Worm (Caenorhabditis elegans): ENCODE data around the gene Y53G8B.1.

DNA sequence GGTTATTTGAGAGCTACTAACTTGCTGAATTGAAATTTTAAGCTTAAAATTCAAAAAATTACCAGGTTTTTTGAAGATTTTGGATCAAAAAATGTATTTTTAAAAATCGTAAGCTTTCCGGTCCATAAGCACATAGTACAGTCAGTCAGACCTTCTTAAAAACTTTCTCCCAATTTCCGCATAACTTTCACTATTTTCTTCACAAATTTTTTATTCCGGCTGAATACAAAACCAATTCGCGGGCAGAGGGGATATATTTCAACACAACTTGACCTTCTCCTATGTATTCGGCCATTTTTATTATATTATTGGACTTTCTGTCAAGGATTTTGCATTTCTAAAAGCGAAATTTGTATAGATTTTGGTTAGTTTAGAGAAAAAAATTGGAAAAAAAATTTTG lies 31.4 kb downstream of the Y53G8B.1 start:
- TF ChIP-seq Y53F4B.3 (GFP tag; IDR thresholded peaks at IDR 0.05) (no peak), snpc-4 (GFP tag; optimal IDR thresholded peaks at IDR 0.05) (no peak), snpc-4 (tag; optimal IDR thresholded peaks at IDR 0.05) (no peak), ceh-79 (tag; optimal IDR thresholded peaks at IDR 0.05) (no peak), repo-1 (tag; optimal IDR thresholded peaks at IDR 0.05) (no peak), unc-62 (GFP tag; optimal IDR thresholded peaks at IDR 0.05) (no peak), attf-5 (GFP tag; optimal IDR thresholded peaks at IDR 0.05) (no peak), nfya-1 (tag; optimal IDR thresholded peaks at IDR 0.05; ENCODE audit: borderline replicate concordance, insufficient read depth) (no peak)
